Worm (Caenorhabditis elegans): ENCODE results near the gene ugt-30.
"Not testable (repeated sequence)": the region's sequence is repeated elsewhere in the genome, so short reads cannot be mapped to it uniquely, and the experiment has no call there.

ugt-30 gene

ce11 chrV:15127955-15128354 is 2.9 kb upstream of the ugt-30 start, which contains the start of gene srr-7:
Gene srr-7 (plus strand): TSS chrV:15128255.
- no peak for TF ChIP-seq lin-15B (tag; optimal IDR thresholded peaks at IDR 0.05)
- TF ChIP-seq F26F4.8 (GFP tag; conservative IDR thresholded peaks at IDR 0.05), result no peak
- TF ChIP-seq lin-13 (GFP tag; optimal IDR thresholded peaks at IDR 0.05), result no peak
- TF ChIP-seq aha-1 (tag), result no peak
- no peak for TF ChIP-seq nhr-111 (GFP tag; optimal IDR thresholded peaks at IDR 0.05)
- TF ChIP-seq mdl-1 (tag; optimal IDR thresholded peaks at IDR 0.05), result no peak
- no peak for TF ChIP-seq unc-62 (GFP tag; optimal IDR thresholded peaks at IDR 0.05 in 1 of 2)
- TF ChIP-seq unc-62 (tag; optimal IDR thresholded peaks at IDR 0.05), result no peak
- no peak for TF ChIP-seq mep-1 (tag; optimal IDR thresholded peaks at IDR 0.05)

ce11 chrV:15127413-15127812 is 2.4 kb upstream of the ugt-30 start, which contains the start of gene srj-27:
Gene srj-27 (minus strand): TSS chrV:15127513.
- TF ChIP-seq php-3 (GFP tag; IDR thresholded peaks at IDR 0.05) (no peak), lin-1 (GFP tag; IDR thresholded peaks at IDR 0.05) (no peak)

- TF ChIP-seq mdt-29 (GFP tag; IDR thresholded peaks at IDR 0.05) (no peak), nhr-25 (tag; optimal IDR thresholded peaks at IDR 0.05; ENCODE audit: borderline replicate concordance, insufficient read depth) (no peak), dmd-9 (GFP tag; IDR thresholded peaks at IDR 0.05) (no peak), nhr-77 (tag; optimal IDR thresholded peaks at IDR 0.05) (no peak), ceh-32 (tag; optimal IDR thresholded peaks at IDR 0.05; ENCODE audit: poor library complexity) (no peak), dve-1 (tag; optimal IDR thresholded peaks at IDR 0.05; ENCODE audit: insufficient read depth) (peak; percentile 20)
These were observed 5.5 kb downstream of the ugt-30 start, which contains the start of gene flor-1 for ce11 chrV:15119517-15119916. Gene flor-1 (minus strand): TSS chrV:15119617.

ce11 chrV:15115968-15116367 is 9.1 kb downstream of the ugt-30 start, which contains the start of gene T01G5.8:
Gene T01G5.8 (plus strand): TSS chrV:15116268.
- TF ChIP-seq R02D3.7 (tag; optimal IDR thresholded peaks at IDR 0.05); arid-1 (GFP tag; conservative IDR thresholded peaks at IDR 0.05); ctbp-1 (GFP tag; IDR thresholded peaks at IDR 0.05): not testable (repeated sequence)

- TF ChIP-seq T20F7.1 (GFP tag; optimal IDR thresholded peaks at IDR 0.05) (no peak), mxl-3 (GFP tag; optimal IDR thresholded peaks at IDR 0.05) (no peak), daf-12 (tag; optimal IDR thresholded peaks at IDR 0.05) (no peak), Y105C5A.15 (GFP tag; IDR thresholded peaks at IDR 0.05) (no peak), ceh-28 (tag; optimal IDR thresholded peaks at IDR 0.05) (no peak), set-16 (GFP tag; IDR thresholded peaks at IDR 0.05) (no peak), dmd-9 (GFP tag; IDR thresholded peaks at IDR 0.05) (no peak), cey-2 (tag; optimal IDR thresholded peaks at IDR 0.05; ENCODE audit: borderline replicate concordance, insufficient read depth) (no peak), nhr-48 (tag; optimal IDR thresholded peaks at IDR 0.05) (no peak), zip-11 (GFP tag; IDR thresholded peaks at IDR 0.05) (no peak)
These were observed 11.1 kb downstream of the ugt-30 start, which contains the start of gene T01G5.6 for ce11 chrV:15113992-15114391. Gene T01G5.6 (minus strand): TSS chrV:15114092.

ce11 chrV:15111660-15112059 is 13.4 kb downstream of the ugt-30 start, which contains the start of gene T01G5.7:
Gene T01G5.7 (plus strand): TSS chrV:15111960.
- no peak for TF ChIP-seq dmd-8 (GFP tag; IDR thresholded peaks at IDR 0.05)
- no peak for TF ChIP-seq tag-97 (GFP tag; IDR thresholded peaks at IDR 0.05)
- TF ChIP-seq zip-2 (tag; optimal IDR thresholded peaks at IDR 0.05), result no peak
- TF ChIP-seq rbr-2 (tag; optimal IDR thresholded peaks at IDR 0.05), result no peak
- TF ChIP-seq mep-1 (tag; optimal IDR thresholded peaks at IDR 0.05), result no peak
- TF ChIP-seq jun-1 (tag; optimal IDR thresholded peaks at IDR 0.05), result no peak
- no peak for TF ChIP-seq lin-29 (GFP tag; IDR thresholded peaks at IDR 0.05)
- no peak for TF ChIP-seq lin-1 (GFP tag; IDR thresholded peaks at IDR 0.05)
- no peak for TF ChIP-seq ZK546.5 (tag; optimal IDR thresholded peaks at IDR 0.05)
- no peak for TF ChIP-seq dpl-1 (GFP tag; optimal IDR thresholded peaks at IDR 0.05)
- TF ChIP-seq F49E8.2 (tag; optimal IDR thresholded peaks at IDR 0.05; ENCODE audit: borderline replicate concordance), result no peak
- no peak for TF ChIP-seq attf-4 (tag; optimal IDR thresholded peaks at IDR 0.05)
- no peak for TF ChIP-seq nhr-41 (GFP tag; IDR thresholded peaks at IDR 0.05)
- TF ChIP-seq nhr-6 (tag; optimal IDR thresholded peaks at IDR 0.05), result no peak
- no peak for TF ChIP-seq nhr-48 (tag; optimal IDR thresholded peaks at IDR 0.05)
- TF ChIP-seq daf-16 (GFP tag; optimal IDR thresholded peaks at IDR 0.05), result no peak
- no peak for TF ChIP-seq daf-16 (tag; optimal IDR thresholded peaks at IDR 0.05)
- TF ChIP-seq fos-1 (tag; optimal IDR thresholded peaks at IDR 0.05), result no peak

Data from whole organism, L4 larva.